Worm (Caenorhabditis elegans) whole organism, mixed stage, embryonic: ENCODE measurements around the gene bath-3.
"Not testable (repeated sequence)": the region's sequence is repeated elsewhere in the genome, so short reads cannot be mapped to it uniquely, and the experiment has no call there.

Experiments
- blmp-1 ChIP-seq: fragments of 150-350 bp; optimal IDR thresholded peaks from 2 replicates; lab custom pipeline; 2014; ENCODE audit warnings: missing biosample characterization, missing genetic modification characterization
- ceh-43 ChIP-seq: fragments of 200-800 bp; sonication (Bioruptor generic); optimal IDR thresholded peaks from 2 replicates; lab custom pipeline; 2018; ENCODE audit warnings: mild to moderate bottlenecking, missing genetic modification characterization, moderate library complexity, missing compliant biosample characterization
- ces-1 ChIP-seq: fragments of 150-350 bp; optimal IDR thresholded peaks from 2 replicates; lab custom pipeline; 2014; ENCODE audit warnings: missing biosample characterization, missing genetic modification reagents, missing genetic modification characterization
- cnd-1 ChIP-seq: fragments of 200-800 bp; sonication (Bioruptor generic); optimal IDR thresholded peaks from 2 replicates; lab custom pipeline; 2018; ENCODE audit warnings: mild to moderate bottlenecking, missing genetic modification characterization, missing compliant biosample characterization
- drap-1 ChIP-seq: fragments of 200-800 bp; sonication (Bioruptor generic); optimal IDR thresholded peaks from 3 replicates; lab custom pipeline; 2018; ENCODE audit warnings: mild to moderate bottlenecking, missing genetic modification characterization, missing compliant biosample characterization
- elt-1 ChIP-seq: sonication (generic microtip); optimal IDR thresholded peaks from 2 replicates; lab custom pipeline; 2017; ENCODE audit warnings: missing genetic modification characterization, mild to moderate bottlenecking, missing compliant biosample characterization, antibody characterized with exemption, moderate library complexity, borderline replicate concordance; ENCODE audit not compliant: insufficient read depth
- elt-3 ChIP-seq: fragments of 150-350 bp; optimal IDR thresholded peaks from 2 replicates; lab custom pipeline; 2014; ENCODE audit warnings: missing biosample characterization, missing genetic modification characterization
- flh-1 ChIP-seq: fragments of 200-800 bp; sonication (Bioruptor generic); optimal IDR thresholded peaks from 2 replicates; lab custom pipeline; 2018; ENCODE audit warnings: mild to moderate bottlenecking, missing genetic modification characterization, moderate library complexity, missing compliant biosample characterization
- ham-2 ChIP-seq: fragments of 200-800 bp; sonication (Bioruptor generic); optimal IDR thresholded peaks from 2 replicates; lab custom pipeline; 2018; ENCODE audit warnings: mild to moderate bottlenecking, missing genetic modification characterization, missing compliant biosample characterization
- hlh-1 ChIP-seq: fragments of 150-350 bp; optimal IDR thresholded peaks from 2 replicates; lab custom pipeline; 2014; ENCODE audit warnings: missing biosample characterization, missing genetic modification reagents, missing genetic modification characterization
- lin-13 ChIP-seq: fragments of 150-350 bp; optimal IDR thresholded peaks from 2 replicates; lab custom pipeline; 2014; ENCODE audit warnings: missing biosample characterization, missing genetic modification characterization
- lsy-2 ChIP-seq: fragments of 150-350 bp; optimal IDR thresholded peaks from 2 replicates; lab custom pipeline; 2014; ENCODE audit warnings: missing biosample characterization, missing genetic modification characterization
- mab-5 ChIP-seq: fragments of 150-350 bp; optimal IDR thresholded peaks from 2 replicates; lab custom pipeline; 2014; ENCODE audit warnings: missing biosample characterization, missing genetic modification characterization
- mep-1 ChIP-seq: fragments of 150-350 bp; optimal IDR thresholded peaks from 2 replicates; lab custom pipeline; 2017; ENCODE audit warnings: missing biosample characterization, missing genetic modification reagents, missing genetic modification characterization, inconsistent platforms
- mls-2 ChIP-seq: sonication (generic microtip); optimal IDR thresholded peaks from 2 replicates; lab custom pipeline; 2016; ENCODE audit warnings: mild to moderate bottlenecking, missing genetic modification characterization, moderate library complexity, missing compliant biosample characterization
- nhr-12 ChIP-seq: fragments of 150-350 bp; optimal IDR thresholded peaks from 2 replicates; lab custom pipeline; 2014; ENCODE audit warnings: missing biosample characterization, missing genetic modification characterization
- nhr-2 ChIP-seq: fragments of 150-350 bp; optimal IDR thresholded peaks from 2 replicates; lab custom pipeline; 2014; ENCODE audit warnings: missing biosample characterization, missing genetic modification characterization
- nhr-237 ChIP-seq: fragments of 150-350 bp; optimal IDR thresholded peaks from 2 replicates; lab custom pipeline; 2014; ENCODE audit warnings: missing biosample characterization, missing genetic modification characterization
- nhr-28 ChIP-seq: fragments of 150-350 bp; optimal IDR thresholded peaks from 2 replicates; lab custom pipeline; 2014; ENCODE audit warnings: missing biosample characterization, missing genetic modification characterization
- nhr-76 ChIP-seq: sonication (generic microtip); optimal IDR thresholded peaks from 2 replicates; lab custom pipeline; 2017; ENCODE audit warnings: missing biosample characterization, missing genetic modification characterization
- sem-2 ChIP-seq: fragments of 200-800 bp; sonication (Bioruptor generic); optimal IDR thresholded peaks from 2 replicates; lab custom pipeline; 2018; ENCODE audit warnings: mild to moderate bottlenecking, missing genetic modification characterization, missing compliant biosample characterization
- snpc-4 ChIP-seq: fragments of 150-350 bp; optimal IDR thresholded peaks from 2 replicates; lab custom pipeline; 2014; ENCODE audit warnings: missing biosample characterization, missing genetic modification characterization
- sptf-1 ChIP-seq: sonication (generic microtip); optimal IDR thresholded peaks from 2 replicates; lab custom pipeline; 2017; ENCODE audit warnings: mild to moderate bottlenecking, missing genetic modification characterization, moderate library complexity, missing compliant biosample characterization
- tbx-8 ChIP-seq: fragments of 200-800 bp; sonication (Bioruptor generic); optimal IDR thresholded peaks from 2 replicates; lab custom pipeline; 2018; ENCODE audit warnings: mild to moderate bottlenecking, missing genetic modification characterization, moderate library complexity, missing compliant biosample characterization
- unc-120 ChIP-seq: sonication (generic microtip); optimal IDR thresholded peaks from 2 replicates; lab custom pipeline; 2017; ENCODE audit warnings: missing genetic modification characterization, missing compliant biosample characterization; ENCODE audit not compliant: poor library complexity, severe bottlenecking
- unc-39 ChIP-seq: fragments of 150-350 bp; optimal IDR thresholded peaks from 2 replicates; lab custom pipeline; 2014; ENCODE audit warnings: missing biosample characterization, missing genetic modification characterization
- zip-8 ChIP-seq: fragments of 150-350 bp; optimal IDR thresholded peaks from 2 replicates; lab custom pipeline; 2014; ENCODE audit warnings: missing biosample characterization, missing genetic modification characterization
- ztf-11 ChIP-seq: fragments of 150-350 bp; optimal IDR thresholded peaks from 2 replicates; lab custom pipeline; 2014; ENCODE audit warnings: missing biosample characterization, missing genetic modification characterization

Gene bath-3

DNA sequence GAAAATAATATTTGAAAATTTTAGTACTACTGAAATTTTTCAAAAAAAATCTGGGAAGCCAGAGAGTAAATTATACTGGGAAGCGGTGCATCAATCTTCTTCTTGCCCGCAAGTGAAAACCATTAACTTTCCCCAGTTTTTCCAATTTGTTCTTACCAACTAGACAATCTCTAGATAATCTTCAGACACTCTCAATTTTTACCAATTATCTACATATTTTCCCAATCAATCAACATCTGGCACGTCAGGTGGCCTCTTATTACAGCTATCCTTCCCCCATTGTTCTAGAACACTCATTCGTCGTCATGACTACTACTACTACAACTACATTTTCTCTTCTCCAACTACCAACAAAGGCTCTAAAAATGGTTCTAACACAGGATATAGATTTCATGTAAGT lies 34.2 kb upstream of the bath-3 start, which contains the start of gene fbxb-6:
TSS of gene fbxb-6 (plus strand) at position 301 of the 400 bp plus-strand sequence.
- TF ChIP-seq sptf-1 (no peak), flh-1 (GFP tag; lab: Kevin White, UChicago) (no peak), sem-2 (GFP tag; lab: Kevin White, UChicago) (no peak), nhr-12 (tag; lab: Kevin White, UChicago) (no peak), ces-1 (GFP tag; lab: Kevin White, UChicago) (no peak), ztf-11 (no peak), drap-1 (GFP tag; lab: Kevin White, UChicago) (no peak), unc-39 (tag; lab: Kevin White, UChicago) (no peak), nhr-76 (no peak), cnd-1 (tag; lab: Kevin White, UChicago) (no peak), nhr-237 (tag; lab: Kevin White, UChicago) (no peak), elt-1 (tag; lab: Kevin White, UChicago) (no peak), nhr-2 (no peak), mls-2 (tag; lab: Kevin White, UChicago) (no peak), zip-8 (tag; lab: Kevin White, UChicago) (no peak), snpc-4 (no peak), hlh-1 (tag; lab: Kevin White, UChicago) (no peak), nhr-28 (tag; lab: Kevin White, UChicago) (no peak), tbx-8 (GFP tag; lab: Kevin White, UChicago) (no peak)

DNA sequence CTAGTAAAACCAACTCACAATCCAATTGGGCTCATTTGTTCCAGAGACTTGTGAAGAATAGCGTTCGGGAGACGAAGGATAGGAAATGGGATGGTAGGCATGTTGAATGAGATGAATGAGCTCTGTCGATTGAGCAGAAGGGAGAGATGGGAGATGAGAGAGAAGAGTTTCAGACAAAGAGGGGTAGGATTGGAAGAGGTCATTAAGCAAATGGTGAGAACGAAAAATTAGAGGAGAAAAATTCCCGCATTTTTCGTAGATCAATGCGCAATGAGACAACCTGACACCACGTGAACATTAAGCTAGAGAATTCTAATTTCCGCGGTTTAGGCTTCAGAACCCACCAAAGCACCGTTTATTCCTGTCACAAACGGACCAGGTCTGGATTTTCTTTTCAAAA lies 33.7 kb upstream of the bath-3 start, which contains the start of gene F07E5.13:
TSS of gene F07E5.13 (minus strand) at position 101 of the 400 bp plus-strand sequence.
- no peak for TF ChIP-seq hlh-1 (tag; lab: Kevin White, UChicago)
- TF ChIP-seq sptf-1: no peak

DNA sequence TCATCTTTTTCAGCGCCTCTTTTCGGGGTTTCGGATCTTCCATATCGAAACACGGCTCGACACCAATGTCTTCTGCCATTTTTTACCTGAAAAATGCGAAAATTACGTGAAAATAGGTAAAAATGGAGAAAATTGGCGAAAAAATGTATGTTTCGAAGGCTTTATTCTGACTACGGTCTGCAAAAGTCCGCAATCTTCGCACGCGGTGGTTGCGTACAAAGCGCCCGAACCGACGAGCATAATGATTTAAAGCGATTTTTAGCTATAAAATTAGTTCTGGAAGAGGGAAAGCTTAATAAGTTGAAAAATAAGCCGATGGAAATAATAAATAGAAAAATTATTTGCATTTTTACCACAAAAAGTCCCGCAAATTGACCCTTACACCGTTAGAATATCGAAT lies 28.7 kb upstream of the bath-3 start, which contains the start of gene F07E5.5:
TSS of gene F07E5.5 (minus strand) at position 86 of the 400 bp plus-strand sequence.
- TF ChIP-seq mep-1 (tag; lab: Kevin White, UChicago): peak; percentile 37
- TF ChIP-seq mls-2 (tag; lab: Kevin White, UChicago): no peak
- peak; percentile 41 for TF ChIP-seq ces-1 (GFP tag; lab: Kevin White, UChicago)
- no peak for TF ChIP-seq elt-3
- TF ChIP-seq tbx-8 (GFP tag; lab: Kevin White, UChicago): no peak
- TF ChIP-seq lin-13 (tag; lab: Kevin White, UChicago): peak; percentile 62
- no peak for TF ChIP-seq drap-1 (GFP tag; lab: Kevin White, UChicago)
- no peak for TF ChIP-seq ham-2 (GFP tag; lab: Kevin White, UChicago)
- peak; percentile 94 for TF ChIP-seq lsy-2 (tag; lab: Kevin White, UChicago)
- TF ChIP-seq sem-2 (GFP tag; lab: Kevin White, UChicago): no peak

DNA sequence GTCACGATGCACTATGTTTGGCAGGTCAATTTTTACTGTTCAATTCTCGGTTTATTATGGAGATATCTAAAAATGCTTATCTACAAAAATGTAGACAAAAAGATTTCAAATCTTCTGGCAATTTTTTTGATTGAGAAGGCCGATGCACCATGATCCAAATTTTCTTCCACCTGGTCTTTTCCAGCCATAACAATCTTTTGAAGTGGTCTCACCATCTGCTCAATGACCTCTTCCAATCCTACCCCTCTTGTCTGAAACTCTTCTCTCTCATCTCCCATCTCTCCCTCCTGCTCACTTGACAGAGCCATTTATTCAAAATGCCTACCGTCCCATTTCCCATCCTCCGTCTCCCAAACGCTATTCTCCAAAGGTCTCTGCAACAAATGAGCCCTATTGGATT lies 21.1 kb upstream of the bath-3 start, which contains the start of gene fbxb-35:
TSS of gene fbxb-35 (plus strand) at position 301 of the 400 bp plus-strand sequence.
- TF ChIP-seq cnd-1 (tag; lab: Kevin White, UChicago) (peak; percentile 51), ceh-43 (GFP tag; lab: Kevin White, UChicago) (no peak), mab-5 (tag; lab: Kevin White, UChicago) (no peak), nhr-2 (no peak), ces-1 (GFP tag; lab: Kevin White, UChicago) (no peak)

DNA sequence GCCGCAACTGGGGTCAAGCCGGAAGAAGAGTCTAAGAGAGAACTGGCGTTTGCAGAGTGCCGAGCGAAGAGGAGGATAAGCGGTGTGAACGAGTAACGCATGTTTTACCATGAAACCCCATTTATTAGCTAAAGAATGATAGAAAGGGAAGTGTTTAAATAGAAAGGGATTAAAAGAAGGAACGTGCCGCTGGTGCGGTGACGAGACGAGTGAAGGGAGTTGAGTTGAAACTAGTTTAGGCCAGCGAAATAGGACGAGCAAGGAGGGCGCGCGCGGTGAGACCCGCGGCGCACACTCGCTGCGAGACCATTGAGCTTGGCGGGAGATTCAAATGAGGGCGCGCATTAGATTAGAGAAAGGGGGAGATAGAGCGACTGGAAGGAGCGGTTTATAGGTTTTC lies 16.3 kb upstream of the bath-3 start, which contains the start of gene math-1:
TSS of gene math-1 (minus strand) at position 101 of the 400 bp plus-strand sequence.
- not testable (repeated sequence) for TF ChIP-seq drap-1 (GFP tag; lab: Kevin White, UChicago); unc-120 (tag; lab: Kevin White, UChicago); elt-1 (tag; lab: Kevin White, UChicago)

DNA sequence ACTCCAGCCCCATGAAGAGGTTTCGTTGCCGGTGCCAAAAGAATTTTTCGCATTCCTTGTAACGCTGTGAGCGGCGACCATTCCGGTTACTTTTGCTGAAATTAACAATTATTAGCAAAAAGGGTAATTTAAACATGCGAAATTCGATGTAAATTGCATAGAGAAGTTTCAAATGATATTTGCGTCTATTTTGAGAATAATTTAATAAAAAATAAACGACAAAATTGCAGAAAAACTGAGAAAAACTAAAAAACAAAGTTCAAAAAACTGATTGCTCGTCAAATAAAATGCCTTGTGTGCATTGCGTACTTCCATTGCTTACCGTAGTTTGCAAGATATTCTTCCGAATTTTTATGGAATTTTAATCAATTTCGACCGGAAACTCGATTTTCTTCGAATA lies 15.2 kb upstream of the bath-3 start, which contains the start of gene bath-24:
TSS of gene bath-24 (minus strand) at position 101 of the 400 bp plus-strand sequence.
- no peak for TF ChIP-seq snpc-4
- TF ChIP-seq mls-2 (tag; lab: Kevin White, UChicago): no peak
- no peak for TF ChIP-seq tbx-8 (GFP tag; lab: Kevin White, UChicago)
- no peak for TF ChIP-seq ham-2 (GFP tag; lab: Kevin White, UChicago)
- no peak for TF ChIP-seq mab-5 (tag; lab: Kevin White, UChicago)
- TF ChIP-seq drap-1 (GFP tag; lab: Kevin White, UChicago): no peak
- no peak for TF ChIP-seq sptf-1
- TF ChIP-seq unc-39 (tag; lab: Kevin White, UChicago): no peak
- no peak for TF ChIP-seq ceh-43 (GFP tag; lab: Kevin White, UChicago)
- TF ChIP-seq flh-1 (GFP tag; lab: Kevin White, UChicago): no peak
- no peak for TF ChIP-seq lsy-2 (tag; lab: Kevin White, UChicago)
- no peak for TF ChIP-seq blmp-1
- no peak for TF ChIP-seq nhr-2
- TF ChIP-seq, all 35 proteins: peak for 0
